Worm (Caenorhabditis elegans): Measurements from ENCODE around the gene F15H10.12.

The F15H10.12 gene

DNA sequence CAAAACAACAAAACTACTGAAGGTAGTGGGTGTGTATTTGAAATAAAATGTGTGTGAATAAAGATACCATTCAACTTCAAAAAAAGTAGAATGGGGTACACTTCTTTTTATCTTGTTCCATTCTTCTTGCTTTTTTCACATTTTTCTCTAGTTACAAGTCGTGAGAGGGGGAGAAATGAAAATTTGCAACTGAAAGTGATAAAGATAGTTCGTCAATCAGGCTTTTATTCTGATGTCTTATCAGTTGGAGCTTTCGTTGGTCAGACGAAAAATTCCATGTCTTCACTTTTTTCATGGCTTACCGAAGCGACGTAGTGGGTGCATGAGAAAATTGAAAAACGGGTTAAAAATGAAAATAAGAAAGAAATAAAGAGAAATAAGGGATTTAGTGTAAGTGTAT is 23.8 kb upstream of the F15H10.12 start, which contains the start of gene Y32F6A.4:
Gene Y32F6A.4, minus strand, starts transcription at position 347 of the 400 bp plus-strand sequence.
- TF ChIP-seq ztf-16 (tag; optimal IDR thresholded peaks at IDR 0.05) (no peak), ceh-22 (tag; optimal IDR thresholded peaks at IDR 0.05) (no peak), C38D4.7 (GFP tag; optimal IDR thresholded peaks at IDR 0.05) (no peak), nhr-11 (tag; optimal IDR thresholded peaks at IDR 0.05) (no peak), ceh-9 (tag; optimal IDR thresholded peaks at IDR 0.05) (no peak), dve-1 (tag; optimal IDR thresholded peaks at IDR 0.05) (no peak), nhr-232 (tag; optimal IDR thresholded peaks at IDR 0.05) (no peak), che-1 (tag; optimal IDR thresholded peaks at IDR 0.05) (no peak), nfya-1 (tag; optimal IDR thresholded peaks at IDR 0.05) (no peak), madf-2 (tag; optimal IDR thresholded peaks at IDR 0.05) (no peak), sox-2 (GFP tag; IDR thresholded peaks at IDR 0.05) (no peak), hlh-13 (GFP tag; optimal IDR thresholded peaks at IDR 0.05) (no peak), F13H6.1 (tag; optimal IDR thresholded peaks at IDR 0.05) (no peak), gmeb-2 (tag; optimal IDR thresholded peaks at IDR 0.05) (no peak)

ce11 chrV:10432607-10433006 is 22.7 kb upstream of the F15H10.12 start:
- TF ChIP-seq ztf-16 (tag; optimal IDR thresholded peaks at IDR 0.05) = no peak
- TF ChIP-seq K02D7.2 (tag; optimal IDR thresholded peaks at IDR 0.05) = no peak
- TF ChIP-seq ttx-3 (tag; optimal IDR thresholded peaks at IDR 0.05) = no peak
- no peak for TF ChIP-seq fkh-10 (GFP tag; optimal IDR thresholded peaks at IDR 0.05)
- TF ChIP-seq tbx-2 (tag; optimal IDR thresholded peaks at IDR 0.05) = no peak
- no peak for TF ChIP-seq nfya-1 (tag; optimal IDR thresholded peaks at IDR 0.05)
- no peak for TF ChIP-seq pax-1 (tag; optimal IDR thresholded peaks at IDR 0.05)
- TF ChIP-seq K09A11.1 (tag; optimal IDR thresholded peaks at IDR 0.05; ENCODE audit: insufficient read depth) = no peak
- no peak for TF ChIP-seq unc-3 (GFP tag; conservative IDR thresholded peaks at IDR 0.05)
- TF ChIP-seq unc-3 (tag; optimal IDR thresholded peaks at IDR 0.05) = no peak

- TF ChIP-seq K02D7.2 (tag; optimal IDR thresholded peaks at IDR 0.05) = no peak
- TF ChIP-seq C08G9.2 (tag; optimal IDR thresholded peaks at IDR 0.05) = no peak
Measured at ce11 chrV:10428608-10429007, 18.7 kb upstream of the F15H10.12 start, which contains the start of gene tag-314. Gene tag-314 (minus strand): TSS chrV:10428708.

DNA sequence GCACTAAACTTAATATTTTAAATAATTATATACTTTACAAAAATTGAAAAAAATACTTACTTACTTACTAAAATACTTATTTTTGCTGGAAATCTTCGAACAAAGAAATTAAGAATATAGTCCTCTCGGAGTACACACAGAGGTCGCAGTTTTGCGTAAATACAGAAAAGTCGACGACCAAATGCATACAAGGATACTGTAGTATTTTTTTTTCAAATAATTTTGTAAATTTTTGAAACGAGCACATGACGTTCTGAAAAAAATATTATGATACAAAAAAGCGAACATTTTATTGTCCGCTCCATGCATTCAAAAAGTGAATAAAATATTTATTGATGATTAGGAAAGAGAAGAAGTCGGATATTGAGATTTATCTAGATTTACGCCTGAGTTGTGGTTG is 16.4 kb upstream of the F15H10.12 start, which contains the start of gene apc-10:
Gene apc-10, minus strand, starts transcription at position 101 of the 400 bp plus-strand sequence.
- TF ChIP-seq K02D7.2 (tag; optimal IDR thresholded peaks at IDR 0.05) (no peak), ceh-45 (GFP tag; IDR thresholded peaks at IDR 0.05) (no peak), nhr-232 (tag; optimal IDR thresholded peaks at IDR 0.05) (no peak), dmd-4 (tag; optimal IDR thresholded peaks at IDR 0.05; ENCODE audit: borderline replicate concordance) (no peak), pros-1 (tag; optimal IDR thresholded peaks at IDR 0.05) (no peak), sox-4 (tag; optimal IDR thresholded peaks at IDR 0.05) (no peak), ceh-22 (tag; optimal IDR thresholded peaks at IDR 0.05) (no peak), pha-2 (tag; optimal IDR thresholded peaks at IDR 0.05) (no peak), tbx-2 (tag; optimal IDR thresholded peaks at IDR 0.05) (no peak), dve-1 (tag; optimal IDR thresholded peaks at IDR 0.05) (no peak), ceh-34 (tag; optimal IDR thresholded peaks at IDR 0.05) (no peak), T23F11.4 (GFP tag; optimal IDR thresholded peaks at IDR 0.05) (no peak), hlh-15 (tag; optimal IDR thresholded peaks at IDR 0.05) (no peak), pax-1 (tag; optimal IDR thresholded peaks at IDR 0.05) (no peak), hlh-13 (GFP tag; optimal IDR thresholded peaks at IDR 0.05) (no peak), ceh-31 (tag; optimal IDR thresholded peaks at IDR 0.05) (no peak), nhr-11 (tag; optimal IDR thresholded peaks at IDR 0.05) (no peak), fkh-6 (tag; optimal IDR thresholded peaks at IDR 0.05) (no peak), madf-2 (tag; optimal IDR thresholded peaks at IDR 0.05) (no peak)

- TF ChIP-seq ceh-14 (tag; optimal IDR thresholded peaks at IDR 0.05) = no peak
- no peak for TF ChIP-seq fax-1 (tag; optimal IDR thresholded peaks at IDR 0.05)
- TF ChIP-seq ceh-9 (tag; optimal IDR thresholded peaks at IDR 0.05) = no peak
- TF ChIP-seq unc-86 (tag; optimal IDR thresholded peaks at IDR 0.05) = no peak
- no peak for TF ChIP-seq K09A11.1 (tag; optimal IDR thresholded peaks at IDR 0.05; ENCODE audit: insufficient read depth)
- TF ChIP-seq dmd-4 (tag; optimal IDR thresholded peaks at IDR 0.05; ENCODE audit: borderline replicate concordance) = no peak
- TF ChIP-seq mec-3 (tag; optimal IDR thresholded peaks at IDR 0.05; ENCODE audit: borderline replicate concordance) = no peak
- TF ChIP-seq F13H6.1 (tag; optimal IDR thresholded peaks at IDR 0.05) = no peak
- TF ChIP-seq dve-1 (tag; optimal IDR thresholded peaks at IDR 0.05) = no peak
- TF ChIP-seq madf-2 (tag; optimal IDR thresholded peaks at IDR 0.05) = no peak
- TF ChIP-seq C08G9.2 (tag; optimal IDR thresholded peaks at IDR 0.05) = no peak
- TF ChIP-seq ahr-1 (tag; optimal IDR thresholded peaks at IDR 0.05) = no peak
- TF ChIP-seq tbx-7 (tag; optimal IDR thresholded peaks at IDR 0.05) = no peak
- TF ChIP-seq pros-1 (tag; optimal IDR thresholded peaks at IDR 0.05) = no peak
- TF ChIP-seq hlh-6 (tag; optimal IDR thresholded peaks at IDR 0.05) = no peak
- TF ChIP-seq sox-4 (tag; optimal IDR thresholded peaks at IDR 0.05) = no peak
- TF ChIP-seq T23F11.4 (GFP tag; optimal IDR thresholded peaks at IDR 0.05) = no peak
- TF ChIP-seq ztf-16 (tag; optimal IDR thresholded peaks at IDR 0.05) = no peak
- TF ChIP-seq tbx-2 (tag; optimal IDR thresholded peaks at IDR 0.05) = no peak
Measured at ce11 chrV:10425098-10425497, 15.2 kb upstream of the F15H10.12 start, which contains the start of gene col-12. Gene col-12 (minus strand): TSS chrV:10425198.
